Fruit fly (Drosophila melanogaster) whole organism, wandering third instar larva: ENCODE measurements around the gene Sgsf.

Experiments used
- OdsH ChIP-seq: fragments of 200-800 bp; sonication (Bioruptor generic); optimal IDR thresholded peaks from 2 replicates; lab custom pipeline; 2016; ENCODE audit warnings: missing biosample characterization, mild to moderate bottlenecking, missing genetic modification characterization
- tai ChIP-seq: sonication (Bioruptor generic); optimal IDR thresholded peaks from 2 replicates; lab custom pipeline; 2016; ENCODE audit warnings: missing biosample characterization, missing genetic modification characterization

DNA sequence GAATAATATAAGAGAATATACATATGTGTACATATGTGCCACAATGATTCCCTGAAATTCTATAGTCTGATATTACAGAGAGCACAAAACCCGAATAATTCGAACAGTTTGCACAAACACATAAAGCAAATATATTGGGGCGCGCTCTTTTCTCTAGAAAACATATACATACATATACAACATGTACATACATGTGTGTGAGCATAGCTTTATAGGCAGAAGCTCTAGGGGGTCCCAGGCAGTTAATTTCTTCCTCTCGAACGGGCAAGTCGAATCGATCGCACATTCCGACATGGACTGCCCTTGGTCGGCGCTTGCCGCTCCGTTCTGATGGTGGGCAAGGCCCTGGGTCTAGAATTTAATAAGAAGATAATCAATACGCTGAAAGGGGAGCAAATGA, 31.3 kb downstream of the Sgsf start, which contains the start of gene GstD3:
- TF ChIP-seq OdsH (GFP tag; lab: Kevin White, UChicago) (no peak), tai (GFP tag; lab: Kevin White, UChicago) (no peak)
